Fruit fly (Drosophila melanogaster) whole organism, embryonic: ENCODE data around the gene Cad96Cb.
A peak's percentile ranks its signal among the peaks of the same experiment; 100 is the strongest.

Experiments used
- C15 ChIP-seq: fragments of 200-800 bp; sonication (Bioruptor generic); IDR thresholded peaks from 3 replicates; pipeline ENCODE4 v1.3.6; 2022; ENCODE audit warnings: missing biosample characterization, missing genetic modification characterization
- CG1024 ChIP-seq: fragments of 200-800 bp; sonication (Bioruptor generic); IDR thresholded peaks from 2 replicates; pipeline ENCODE4 v1.3.6; 2022; ENCODE audit warnings: missing biosample characterization, missing genetic modification characterization
- CG11093 ChIP-seq: fragments of 200-800 bp; sonication (Bioruptor generic); IDR thresholded peaks from 3 replicates; pipeline ENCODE4 v1.3.6; 2022; ENCODE audit warnings: missing biosample characterization, missing genetic modification characterization
- CG12104 ChIP-seq: fragments of 200-800 bp; sonication (Bioruptor generic); optimal IDR thresholded peaks from 3 replicates; lab custom pipeline; 2016; ENCODE audit warnings: missing biosample characterization, missing genetic modification characterization
- CG13424 ChIP-seq: fragments of 200-800 bp; sonication (Bioruptor generic); optimal IDR thresholded peaks from 2 replicates; lab custom pipeline; 2019; ENCODE audit warnings: missing biosample characterization, mild to moderate bottlenecking, missing genetic modification characterization, moderate library complexity
- CG13775 ChIP-seq: fragments of 200-800 bp; sonication (Bioruptor generic); optimal IDR thresholded peaks from 3 replicates; lab custom pipeline; 2017; ENCODE audit warnings: missing biosample characterization, mild to moderate bottlenecking, missing genetic modification characterization
- CG14050 ChIP-seq: fragments of 200-800 bp; sonication (Bioruptor generic); IDR thresholded peaks from 3 replicates; pipeline ENCODE4 v1.3.6; 2022; ENCODE audit warnings: missing biosample characterization, missing genetic modification characterization
- CG14965 ChIP-seq: fragments of 200-800 bp; sonication (Bioruptor generic); optimal IDR thresholded peaks from 2 replicates; lab custom pipeline; 2016; ENCODE audit warnings: missing biosample characterization, missing genetic modification characterization, borderline replicate concordance
- CG15011 ChIP-seq: fragments of 200-800 bp; sonication (Bioruptor generic); optimal IDR thresholded peaks from 3 replicates; lab custom pipeline; 2018; ENCODE audit warnings: missing biosample characterization, mild to moderate bottlenecking, missing genetic modification characterization
- CG15479 ChIP-seq: fragments of 200-800 bp; sonication (Bioruptor generic); optimal IDR thresholded peaks from 3 replicates; lab custom pipeline; 2019; ENCODE audit warnings: missing biosample characterization, mild to moderate bottlenecking, missing genetic modification characterization, moderate library complexity
- CG17361 ChIP-seq: fragments of 200-800 bp; sonication (Bioruptor generic); IDR thresholded peaks from 3 replicates; pipeline ENCODE4 v1.3.6; 2022; ENCODE audit warnings: missing biosample characterization, missing genetic modification characterization
- CG17385 ChIP-seq: fragments of 200-800 bp; sonication (Bioruptor generic); optimal IDR thresholded peaks from 3 replicates; lab custom pipeline; 2018; ENCODE audit warnings: missing biosample characterization, mild to moderate bottlenecking, missing genetic modification characterization
- CG30020 ChIP-seq: fragments of 200-800 bp; optimal IDR thresholded peaks from 2 replicates; lab custom pipeline; 2019; ENCODE audit warnings: missing biosample characterization, mild to moderate bottlenecking, missing genetic modification characterization, moderate library complexity
- CG30431 ChIP-seq: fragments of 200-800 bp; sonication (Bioruptor generic); optimal IDR thresholded peaks from 2 replicates; lab custom pipeline; 2017; ENCODE audit warnings: missing biosample characterization, missing genetic modification characterization
- CG3163 ChIP-seq: fragments of 200-800 bp; sonication (Bioruptor generic); optimal IDR thresholded peaks from 3 replicates; lab custom pipeline; 2016; ENCODE audit warnings: missing biosample characterization, missing genetic modification characterization
- CG34224 ChIP-seq: fragments of 200-800 bp; sonication (Bioruptor generic); IDR thresholded peaks from 3 replicates; pipeline ENCODE4 v1.3.6; 2022; ENCODE audit warnings: missing biosample characterization, missing genetic modification characterization; ENCODE audit not compliant: partially characterized antibody
- CG7839 ChIP-seq: fragments of 200-800 bp; sonication (Bioruptor generic); optimal IDR thresholded peaks from 3 replicates; lab custom pipeline; 2018; ENCODE audit warnings: missing biosample characterization, mild to moderate bottlenecking, missing genetic modification characterization, moderate library complexity
- GATAe ChIP-seq: fragments of 200-800 bp; sonication (Bioruptor generic); conservative IDR thresholded peaks from 2 replicates; pipeline ENCODE4 v1.3.6; 2022; ENCODE audit warnings: missing biosample characterization, missing genetic modification characterization
- Hand ChIP-seq: fragments of 200-800 bp; sonication (Bioruptor generic); optimal IDR thresholded peaks from 2 replicates; lab custom pipeline; 2017; ENCODE audit warnings: mild to moderate bottlenecking, missing biosample characterization, missing genetic modification reagents, missing genetic modification characterization
- Jarid2 ChIP-seq: fragments of 200-800 bp; sonication (Bioruptor generic); optimal IDR thresholded peaks from 3 replicates; lab custom pipeline; 2017; ENCODE audit warnings: mild to moderate bottlenecking, missing biosample characterization, missing genetic modification reagents, missing genetic modification characterization
- Lpt ChIP-seq: fragments of >200 bp; optimal IDR thresholded peaks from 2 replicates; lab custom pipeline; 2018; ENCODE audit warnings: missing biosample characterization, missing genetic modification characterization
- NFAT ChIP-seq: fragments of 200-800 bp; sonication (Bioruptor generic); IDR thresholded peaks from 2 replicates; pipeline ENCODE4 v1.3.6; 2022; ENCODE audit warnings: missing biosample characterization, missing genetic modification characterization
- Nf-YC ChIP-seq: fragments of 200-800 bp; optimal IDR thresholded peaks from 3 replicates; lab custom pipeline; 2019; ENCODE audit warnings: missing biosample characterization, mild to moderate bottlenecking, missing genetic modification characterization, moderate library complexity
- NfI ChIP-seq: fragments of 200-800 bp; sonication (Bioruptor generic); optimal IDR thresholded peaks from 3 replicates; lab custom pipeline; 2018; ENCODE audit warnings: missing biosample characterization, mild to moderate bottlenecking, missing genetic modification characterization, moderate library complexity
- Ravus ChIP-seq: fragments of 200-800 bp; sonication (Bioruptor generic); IDR thresholded peaks from 2 replicates; pipeline ENCODE4 v1.3.6; 2022; ENCODE audit warnings: missing biosample characterization, missing genetic modification characterization
- Rfx ChIP-seq: fragments of 200-800 bp; sonication (Bioruptor generic); IDR thresholded peaks from 2 replicates; pipeline ENCODE4 v1.3.6; 2022; ENCODE audit warnings: missing biosample characterization, missing genetic modification characterization
- Rx ChIP-seq: fragments of 200-800 bp; sonication (Bioruptor generic); IDR thresholded peaks from 2 replicates; pipeline ENCODE4 v1.3.6; 2022; ENCODE audit warnings: missing biosample characterization, missing genetic modification characterization
- Six4 ChIP-seq: fragments of 200-800 bp; sonication (Bioruptor generic); optimal IDR thresholded peaks from 2 replicates; lab custom pipeline; 2016; ENCODE audit warnings: missing biosample characterization, missing genetic modification characterization
- Spps ChIP-seq: fragments of 200-800 bp; sonication (Bioruptor generic); optimal IDR thresholded peaks from 2 replicates; lab custom pipeline; 2018; ENCODE audit warnings: missing biosample characterization, mild to moderate bottlenecking, missing genetic modification characterization
- Sry-δ ChIP-seq: fragments of 200-800 bp; sonication (Bioruptor generic); optimal IDR thresholded peaks from 2 replicates; lab custom pipeline; 2016; ENCODE audit warnings: missing biosample characterization, missing genetic modification characterization
- abd-A ChIP-seq: fragments of 200-800 bp; sonication (Bioruptor generic); optimal IDR thresholded peaks from 3 replicates; lab custom pipeline; 2019; ENCODE audit warnings: missing biosample characterization, mild to moderate bottlenecking, missing genetic modification characterization, moderate library complexity
- az2 ChIP-seq: fragments of 200-800 bp; sonication (Bioruptor generic); optimal IDR thresholded peaks from 3 replicates; lab custom pipeline; 2016; ENCODE audit warnings: missing biosample characterization, missing genetic modification characterization
- bigmax ChIP-seq: fragments of 200-800 bp; sonication (Bioruptor generic); optimal IDR thresholded peaks from 2 replicates; lab custom pipeline; 2018; ENCODE audit warnings: missing biosample characterization, mild to moderate bottlenecking, missing genetic modification characterization
- chn ChIP-seq: fragments of 200-800 bp; sonication (Bioruptor generic); optimal IDR thresholded peaks from 2 replicates; lab custom pipeline; 2016; ENCODE audit warnings: missing biosample characterization, missing genetic modification characterization
- crp ChIP-seq, 2 experiments: fragments of 200-800 bp; sonication (Bioruptor generic); optimal IDR thresholded peaks; 2 replicates in 1 of 2; 3 replicates in 1 of 2; lab custom pipeline; 2017; ENCODE audit warnings: missing biosample characterization in 2 of 2, missing genetic modification characterization in 2 of 2, mild to moderate bottlenecking in 1 of 2, moderate library complexity in 1 of 2
- disco-r ChIP-seq: fragments of 200-800 bp; sonication (Bioruptor generic); optimal IDR thresholded peaks from 2 replicates; lab custom pipeline; 2016; ENCODE audit warnings: missing biosample characterization, missing genetic modification characterization
- eve ChIP-seq, 2 experiments: fragments of >200 bp; optimal IDR thresholded peaks; 2 replicates each; lab custom pipeline; 2017; ENCODE audit warnings: missing biosample characterization in 2 of 2, missing genetic modification characterization in 2 of 2
- gro ChIP-seq: fragments of 200-800 bp; sonication (Bioruptor generic); optimal IDR thresholded peaks from 2 replicates; lab custom pipeline; 2016; ENCODE audit warnings: missing biosample characterization, missing genetic modification characterization
- insv ChIP-seq, 2 experiments: fragments of 200-800 bp; sonication (Bioruptor generic); optimal IDR thresholded peaks; 3 replicates each; lab custom pipeline; 2016 to 2018; ENCODE audit warnings: missing biosample characterization in 2 of 2, missing genetic modification characterization in 2 of 2
- jumu ChIP-seq: fragments of 200-800 bp; sonication (Bioruptor generic); optimal IDR thresholded peaks from 3 replicates; lab custom pipeline; 2016; ENCODE audit warnings: missing biosample characterization, missing genetic modification characterization
- mam ChIP-seq: fragments of 200-800 bp; sonication (Bioruptor generic); optimal IDR thresholded peaks from 3 replicates; lab custom pipeline; 2016; ENCODE audit warnings: missing biosample characterization, missing genetic modification characterization
- nom ChIP-seq: fragments of 200-800 bp; sonication (Bioruptor generic); optimal IDR thresholded peaks from 2 replicates; lab custom pipeline; 2017; ENCODE audit warnings: missing biosample characterization, missing genetic modification characterization, mild to moderate bottlenecking, moderate library complexity, missing genetic modification reagents
- oc ChIP-seq: fragments of 200-800 bp; sonication (Bioruptor generic); optimal IDR thresholded peaks from 2 replicates; lab custom pipeline; 2018; ENCODE audit warnings: missing biosample characterization, mild to moderate bottlenecking, missing genetic modification characterization, moderate library complexity
- onecut ChIP-seq: fragments of 200-800 bp; sonication (Bioruptor generic); IDR thresholded peaks from 2 replicates; pipeline ENCODE4 v1.3.6; 2022; ENCODE audit warnings: missing biosample characterization, missing genetic modification characterization
- p53 ChIP-seq: fragments of 200-800 bp; sonication (Bioruptor generic); optimal IDR thresholded peaks from 2 replicates; lab custom pipeline; 2016; ENCODE audit warnings: missing biosample characterization, missing genetic modification characterization
- phol ChIP-seq: fragments of 200-800 bp; sonication (Bioruptor generic); optimal IDR thresholded peaks from 3 replicates; lab custom pipeline; 2018; ENCODE audit warnings: missing biosample characterization, mild to moderate bottlenecking, missing genetic modification characterization, moderate library complexity
- run ChIP-seq: fragments of 200-800 bp; sonication (Bioruptor generic); optimal IDR thresholded peaks from 3 replicates; lab custom pipeline; 2018; ENCODE audit warnings: missing biosample characterization, mild to moderate bottlenecking, missing genetic modification characterization
- salm ChIP-seq: fragments of 200-800 bp; sonication (Bioruptor generic); optimal IDR thresholded peaks from 2 replicates; lab custom pipeline; 2018; ENCODE audit warnings: missing biosample characterization, mild to moderate bottlenecking, missing genetic modification characterization
- sob ChIP-seq: fragments of 200-800 bp; sonication (Bioruptor generic); IDR thresholded peaks from 2 replicates; pipeline ENCODE4 v1.3.6; 2022; ENCODE audit warnings: missing biosample characterization, missing genetic modification characterization
- ssp ChIP-seq: fragments of 200-800 bp; sonication (Bioruptor generic); IDR thresholded peaks from 2 replicates; pipeline ENCODE4 v1.3.6; 2022; ENCODE audit warnings: missing biosample characterization, missing genetic modification characterization
- twi ChIP-seq: fragments of 200-800 bp; optimal IDR thresholded peaks from 2 replicates; lab custom pipeline; 2019; ENCODE audit warnings: missing biosample characterization, mild to moderate bottlenecking, missing genetic modification characterization, moderate library complexity

Gene Cad96Cb

dm6 chr3R:25265589-25266201 lies 33.6 kb upstream of the Cad96Cb start, which contains the start of the genes GlnRS and RIOK2 (continued):
- TF ChIP-seq CG34224 (GFP tag; lab: Robert Waterston, UW) = peak; percentile 97
- TF ChIP-seq Rfx (GFP tag; lab: Robert Waterston, UW) = peak; percentile 52
- TF ChIP-seq Jarid2 = no peak
- no peak for TF ChIP-seq CG15011 (GFP tag; lab: Kevin White, UChicago)
- TF ChIP-seq Six4 = no peak
- TF ChIP-seq mam (GFP tag; lab: Kevin White, UChicago) = no peak
- TF ChIP-seq CG3163 = no peak
- TF ChIP-seq gro (GFP tag; lab: Kevin White, UChicago) = peak; percentile 54
- TF ChIP-seq p53 (GFP tag; lab: Kevin White, UChicago) = peak; percentile 32
- TF ChIP-seq NfI = no peak
- peak; percentile 84 for TF ChIP-seq Sry-δ (GFP tag; lab: Kevin White, UChicago)
- no peak for TF ChIP-seq abd-A
- no peak for TF ChIP-seq nom (GFP tag; lab: Kevin White, UChicago)
- no peak for TF ChIP-seq oc (tag; lab: Kevin White, UChicago)
- TF ChIP-seq bigmax (GFP tag; lab: Kevin White, UChicago) = peak; percentile 55
- no peak for TF ChIP-seq chn (GFP tag; lab: Kevin White, UChicago)
- TF ChIP-seq crp (GFP tag; optimal IDR thresholded peaks at IDR 0.05; lab: Kevin White, UChicago) = peak in 1 of 2 experiments; percentile 63
- no peak for TF ChIP-seq insv (GFP tag; optimal IDR thresholded peaks at IDR 0.05; lab: Kevin White, UChicago)
- no peak for TF ChIP-seq jumu
- no peak for TF ChIP-seq CG17385 (GFP tag; lab: Kevin White, UChicago)
- TF ChIP-seq CG13775 = no peak
- TF ChIP-seq salm (tag; lab: Kevin White, UChicago) = no peak
- TF ChIP-seq Lpt (GFP tag; lab: Kevin White, UChicago) = no peak
- TF ChIP-seq az2 (GFP tag; lab: Kevin White, UChicago) = no peak
- no peak for TF ChIP-seq eve (GFP tag; optimal IDR thresholded peaks at IDR 0.05; lab: Kevin White, UChicago)
- no peak for TF ChIP-seq CG14965
- TF ChIP-seq phol = peak; percentile 69
- TF ChIP-seq Spps (tag; lab: Kevin White, UChicago) = no peak
- TF ChIP-seq CG30431 (GFP tag; lab: Kevin White, UChicago) = no peak
- peak; percentile 94 for TF ChIP-seq CG30020 (tag; lab: Kevin White, UChicago)
- TF ChIP-seq ssp (GFP tag; lab: Robert Waterston, UW) = peak; percentile 100
- TF ChIP-seq CG7839 (tag; lab: Kevin White, UChicago) = no peak
- TF ChIP-seq CG13424 (tag; lab: Kevin White, UChicago) = peak; percentile 14
- no peak for TF ChIP-seq C15
- no peak for TF ChIP-seq GATAe (GFP tag; lab: Robert Waterston, UW)
- TF ChIP-seq Nf-YC (tag; lab: Kevin White, UChicago) = no peak
- no peak; the same call in 1 of the 2 replicates for TF ChIP-seq NFAT (GFP tag; lab: Robert Waterston, UW)
- no peak for TF ChIP-seq Rx (GFP tag; lab: Robert Waterston, UW)
- TF ChIP-seq CG12104 (GFP tag; lab: Kevin White, UChicago) = no peak
- no peak for TF ChIP-seq onecut (GFP tag; lab: Robert Waterston, UW)
- TF ChIP-seq disco-r = no peak
- TF ChIP-seq CG11093 (GFP tag; lab: Robert Waterston, UW) = no peak
- no peak for TF ChIP-seq Ravus
- no peak for TF ChIP-seq CG17361 (GFP tag; lab: Robert Waterston, UW)
- TF ChIP-seq run = no peak
- TF ChIP-seq sob (GFP tag; lab: Robert Waterston, UW) = 0 out of 2 replicates have a peak, but pooled peaks have one; percentile 49
- peak; percentile 28 for TF ChIP-seq twi (tag; lab: Kevin White, UChicago)
- no peak for TF ChIP-seq CG14050 (GFP tag; lab: Robert Waterston, UW)
- no peak for TF ChIP-seq CG15479 (GFP tag; lab: Kevin White, UChicago)
- peak; percentile 88 for TF ChIP-seq CG1024 (GFP tag; lab: Robert Waterston, UW)
- TF ChIP-seq Hand (GFP tag; lab: Kevin White, UChicago) = no peak
